Fruit fly (Drosophila melanogaster) whole organism, prepupa: ENCODE results near the gene unc80.
A peak's percentile ranks its signal among the peaks of the same experiment; 100 is the strongest.

Source experiments
- CG8119 ChIP-seq: fragments of 200-800 bp; sonication (Bioruptor generic); IDR thresholded peaks from 3 replicates; pipeline ENCODE4 v1.3.6; 2022; ENCODE audit warnings: missing biosample characterization, missing genetic modification characterization
- Eip93F ChIP-seq: fragments of 200-800 bp; sonication (Bioruptor generic); optimal IDR thresholded peaks from 2 replicates; lab custom pipeline; 2016; ENCODE audit warnings: missing biosample characterization, mild to moderate bottlenecking, missing genetic modification characterization
- Gug ChIP-seq: fragments of 200-800 bp; sonication (Bioruptor generic); IDR thresholded peaks from 2 replicates; pipeline ENCODE4 v1.3.6; 2022; ENCODE audit warnings: missing biosample characterization, missing genetic modification characterization
- Lpt ChIP-seq: fragments of 200-800 bp; sonication (Bioruptor generic); optimal IDR thresholded peaks from 3 replicates; lab custom pipeline; 2016; ENCODE audit warnings: missing biosample characterization, missing genetic modification characterization
- Met ChIP-seq: fragments of 200-800 bp; sonication (Bioruptor generic); optimal IDR thresholded peaks from 3 replicates; lab custom pipeline; 2016; ENCODE audit warnings: missing biosample characterization, missing genetic modification characterization
- Sox102F ChIP-seq: fragments of 200-800 bp; sonication (Bioruptor generic); optimal IDR thresholded peaks from 2 replicates; lab custom pipeline; 2016; ENCODE audit warnings: missing biosample characterization, mild to moderate bottlenecking, missing genetic modification characterization
- Sox14 ChIP-seq: fragments of 200-800 bp; sonication (Bioruptor generic); optimal IDR thresholded peaks from 3 replicates; lab custom pipeline; 2016; ENCODE audit warnings: missing biosample characterization, missing genetic modification characterization

DNA sequence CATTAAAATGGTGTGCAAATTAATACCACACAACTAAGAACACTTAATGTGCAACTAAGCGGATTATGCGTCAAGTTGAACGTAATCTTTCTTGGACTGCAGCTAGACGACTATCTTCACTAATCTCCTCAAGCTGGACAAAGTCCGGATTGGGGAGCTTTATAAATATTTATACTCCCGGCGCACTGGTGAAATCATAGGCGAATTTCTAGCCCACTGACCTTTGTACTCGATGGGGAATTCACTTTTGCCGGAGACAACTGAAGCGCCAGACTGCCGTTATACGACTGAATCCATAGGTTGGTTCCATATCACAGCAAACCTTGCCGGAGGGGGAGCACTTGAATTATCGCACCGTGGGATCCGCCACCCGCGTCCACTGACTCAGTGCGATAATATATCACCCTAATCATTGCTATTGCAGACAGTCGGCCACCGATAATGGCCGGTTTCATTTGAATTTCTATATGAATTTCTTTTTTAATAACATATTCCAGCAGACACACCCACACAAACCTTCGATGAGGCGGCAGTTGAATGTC, 43.9 kb downstream of the unc80 start:
- no peak for TF ChIP-seq Sox102F
- no peak for TF ChIP-seq Met (GFP tag; lab: Kevin White, UChicago)
- TF ChIP-seq CG8119: peak; percentile 21; the same call in 1 of the 3 replicates
- no peak for TF ChIP-seq Gug (GFP tag; lab: Robert Waterston, UW)
- TF ChIP-seq Lpt (GFP tag; lab: Kevin White, UChicago): no peak
- no peak for TF ChIP-seq Eip93F (GFP tag; lab: Kevin White, UChicago)
- TF ChIP-seq Sox14: no peak
